Fruit fly (Drosophila melanogaster) whole organism, embryonic: ENCODE results near the gene Cpr73D.

Source experiments
- Blimp-1 ChIP-seq: fragments of 200-800 bp; sonication (Bioruptor generic); optimal IDR thresholded peaks from 3 replicates; lab custom pipeline; 2018; ENCODE audit warnings: missing biosample characterization, missing genetic modification characterization, mild to moderate bottlenecking, moderate library complexity, missing genetic modification reagents
- CG11247 ChIP-seq: fragments of 200-800 bp; sonication (Bioruptor generic); IDR thresholded peaks from 2 replicates; pipeline ENCODE4 v1.3.6; 2022; ENCODE audit warnings: missing biosample characterization, missing genetic modification characterization
- CG32772 ChIP-seq: fragments of 200-800 bp; sonication (Bioruptor generic); IDR thresholded peaks from 2 replicates; pipeline ENCODE4 v1.3.6; 2022; ENCODE audit warnings: missing biosample characterization, missing genetic modification characterization
- CG8290 ChIP-seq, 3 experiments: fragments of 200-800 bp; sonication (Bioruptor generic); optimal IDR thresholded peaks; 2 replicates each; lab custom pipeline; 2016 to 2019; ENCODE audit warnings: missing biosample characterization in 3 of 3, missing genetic modification characterization in 3 of 3, mild to moderate bottlenecking in 2 of 3, moderate library complexity in 1 of 3
- CTCF ChIP-seq: fragments of 200-800 bp; sonication (Bioruptor generic); optimal IDR thresholded peaks from 2 replicates; lab custom pipeline; 2017; ENCODE audit warnings: missing biosample characterization, mild to moderate bottlenecking, missing genetic modification characterization, moderate library complexity
- Dek ChIP-seq: fragments of 200-800 bp; sonication (Bioruptor generic); optimal IDR thresholded peaks from 3 replicates; lab custom pipeline; 2019; ENCODE audit warnings: missing biosample characterization, mild to moderate bottlenecking, missing genetic modification characterization, moderate library complexity
- Lpt ChIP-seq: fragments of >200 bp; optimal IDR thresholded peaks from 2 replicates; lab custom pipeline; 2018; ENCODE audit warnings: missing biosample characterization, missing genetic modification characterization
- NK7.1 ChIP-seq: fragments of 200-800 bp; sonication (Bioruptor generic); optimal IDR thresholded peaks from 3 replicates; lab custom pipeline; 2016; ENCODE audit warnings: missing biosample characterization, missing genetic modification characterization
- Sry-β ChIP-seq: fragments of 200-800 bp; sonication (Bioruptor generic); optimal IDR thresholded peaks from 2 replicates; lab custom pipeline; 2018; ENCODE audit warnings: missing biosample characterization, mild to moderate bottlenecking, missing genetic modification characterization, moderate library complexity
- bcd ChIP-seq: fragments of 200-800 bp; sonication (Bioruptor generic); optimal IDR thresholded peaks from 2 replicates; lab custom pipeline; 2017; ENCODE audit warnings: missing biosample characterization, mild to moderate bottlenecking, missing genetic modification characterization
- dmrt99B ChIP-seq: fragments of 200-800 bp; sonication (Bioruptor generic); optimal IDR thresholded peaks from 2 replicates; lab custom pipeline; 2018; ENCODE audit warnings: missing biosample characterization, mild to moderate bottlenecking, missing genetic modification characterization, moderate library complexity
- pzg ChIP-seq: fragments of 200-800 bp; sonication (Bioruptor generic); optimal IDR thresholded peaks from 3 replicates; lab custom pipeline; 2018; ENCODE audit warnings: missing biosample characterization, mild to moderate bottlenecking, missing genetic modification characterization, moderate library complexity
- trh ChIP-seq: fragments of 200-800 bp; sonication (Bioruptor generic); optimal IDR thresholded peaks from 2 replicates; lab custom pipeline; 2016; ENCODE audit warnings: missing biosample characterization, missing genetic modification characterization

DNA sequence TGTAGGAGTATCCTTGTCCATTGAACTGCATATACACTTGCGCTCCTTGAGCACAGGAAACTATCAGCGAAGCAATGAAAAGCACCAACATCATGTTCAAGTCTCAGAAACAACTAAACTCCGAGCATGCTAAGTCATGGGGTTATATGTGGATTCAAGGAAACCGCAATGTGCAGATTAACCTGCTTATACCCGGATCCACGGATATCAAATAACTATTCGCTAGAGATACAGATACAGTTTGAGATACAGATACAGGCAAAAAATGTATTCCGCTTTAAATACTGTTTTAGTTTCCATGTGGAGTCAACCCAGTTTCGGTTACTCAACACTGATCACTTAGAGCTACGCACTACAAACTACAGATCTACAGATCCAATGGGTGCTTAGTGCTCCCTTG is 18.6 kb downstream of the Cpr73D start, which contains the start of gene CG13022:
- TF ChIP-seq CG11247 (GFP tag; lab: Robert Waterston, UW) (no peak), Blimp-1 (GFP tag; lab: Kevin White, UChicago) (no peak), CG32772 (no peak), pzg (GFP tag; lab: Kevin White, UChicago) (no peak), CG8290 (GFP tag; optimal IDR thresholded peaks at IDR 0.05; lab: Kevin White, UChicago) (no peak), CG8290 (tag; optimal IDR thresholded peaks at IDR 0.05; lab: Kevin White, UChicago) (no peak), NK7.1 (GFP tag; lab: Kevin White, UChicago) (no peak), CTCF (GFP tag; lab: Kevin White, UChicago) (no peak), dmrt99B (tag; lab: Kevin White, UChicago) (no peak), Sry-β (GFP tag; lab: Kevin White, UChicago) (no peak), Lpt (GFP tag; lab: Kevin White, UChicago) (no peak), trh (GFP tag; lab: Kevin White, UChicago) (no peak), Dek (tag; lab: Kevin White, UChicago) (no peak), bcd (no peak)
